Worm (Caenorhabditis elegans) whole organism, L2 larva: ENCODE results near the gene perm-3.
A peak's percentile ranks its signal among the peaks of the same experiment; 100 is the strongest.

Source experiments
- C34F6.9 ChIP-seq: fragments of 150-350 bp; optimal IDR thresholded peaks from 2 replicates; lab custom pipeline; 2014; ENCODE audit warnings: missing biosample characterization, missing genetic modification characterization
- F13H6.1 ChIP-seq: sonication (generic microtip); optimal IDR thresholded peaks from 2 replicates; lab custom pipeline; 2016; ENCODE audit warnings: missing genetic modification characterization, missing compliant biosample characterization
- R02D3.7 ChIP-seq: fragments of 150-350 bp; optimal IDR thresholded peaks from 2 replicates; lab custom pipeline; 2014; ENCODE audit warnings: missing biosample characterization, missing genetic modification characterization
- Y55F3AM.14 ChIP-seq: fragments of 200-800 bp; sonication (Bioruptor generic); optimal IDR thresholded peaks from 2 replicates; lab custom pipeline; 2018; ENCODE audit warnings: mild to moderate bottlenecking, missing genetic modification characterization, missing compliant biosample characterization
- ZK546.5 ChIP-seq: sonication (generic microtip); optimal IDR thresholded peaks from 2 replicates; lab custom pipeline; 2017; ENCODE audit warnings: missing biosample characterization, missing genetic modification characterization
- alr-1 ChIP-seq: fragments of 150-350 bp; optimal IDR thresholded peaks from 2 replicates; lab custom pipeline; 2014; ENCODE audit warnings: missing biosample characterization, missing genetic modification characterization
- ama-1 ChIP-seq: fragments of 150-350 bp; optimal IDR thresholded peaks from 2 replicates; lab custom pipeline; 2018; ENCODE audit warnings: inconsistent platforms
- ceh-16 ChIP-seq: fragments of 150-350 bp; optimal IDR thresholded peaks from 2 replicates; lab custom pipeline; 2014; ENCODE audit warnings: missing biosample characterization, missing genetic modification characterization
- crh-2 ChIP-seq: sonication (generic microtip); optimal IDR thresholded peaks from 2 replicates; lab custom pipeline; 2017; ENCODE audit warnings: missing biosample characterization, missing genetic modification characterization
- egl-27 ChIP-seq: sonication (generic microtip); optimal IDR thresholded peaks from 3 replicates; lab custom pipeline; 2017; ENCODE audit warnings: missing biosample characterization, missing genetic modification reagents, missing genetic modification characterization
- elt-1 ChIP-seq: fragments of 150-350 bp; optimal IDR thresholded peaks from 2 replicates; lab custom pipeline; 2014; ENCODE audit warnings: missing biosample characterization, missing genetic modification characterization
- elt-3 ChIP-seq: sonication (generic microtip); optimal IDR thresholded peaks from 2 replicates; lab custom pipeline; 2017; ENCODE audit warnings: missing biosample characterization, missing genetic modification characterization
- fos-1 ChIP-seq: fragments of 150-350 bp; optimal IDR thresholded peaks from 2 replicates; lab custom pipeline; 2014; ENCODE audit warnings: missing biosample characterization, missing genetic modification characterization
- gmeb-1 ChIP-seq: fragments of 150-350 bp; optimal IDR thresholded peaks from 2 replicates; lab custom pipeline; 2014; ENCODE audit warnings: missing biosample characterization, missing genetic modification characterization
- lin-13 ChIP-seq: fragments of 150-350 bp; optimal IDR thresholded peaks from 2 replicates; lab custom pipeline; 2014; ENCODE audit warnings: missing biosample characterization, missing genetic modification reagents, missing genetic modification characterization
- lin-39 ChIP-seq: fragments of 150-350 bp; optimal IDR thresholded peaks from 2 replicates; lab custom pipeline; 2014; ENCODE audit warnings: missing biosample characterization, missing genetic modification reagents, missing genetic modification characterization
- lsy-2 ChIP-seq, 2 experiments: fragments of 150-350 bp in 1 of 2; sonication (generic microtip) in 1 of 2; optimal IDR thresholded peaks; 2 replicates each; lab custom pipeline; 2014 to 2017; ENCODE audit warnings: missing biosample characterization in 2 of 2, missing genetic modification characterization in 2 of 2
- mab-5 ChIP-seq: fragments of 150-350 bp; optimal IDR thresholded peaks from 2 replicates; lab custom pipeline; 2014; ENCODE audit warnings: missing biosample characterization, missing genetic modification characterization
- mbf-1 ChIP-seq: sonication (generic microtip); optimal IDR thresholded peaks from 2 replicates; lab custom pipeline; 2017; ENCODE audit warnings: missing biosample characterization, missing genetic modification characterization
- mdl-1 ChIP-seq, 2 experiments: fragments of 150-350 bp in 1 of 2; sonication (generic microtip) in 1 of 2; optimal IDR thresholded peaks; 2 replicates each; lab custom pipeline; 2017; ENCODE audit warnings: missing biosample characterization in 2 of 2, missing genetic modification characterization in 2 of 2
- nhr-10 ChIP-seq: sonication (generic microtip); optimal IDR thresholded peaks from 2 replicates; lab custom pipeline; 2017; ENCODE audit warnings: missing biosample characterization, missing genetic modification characterization
- nhr-11 ChIP-seq: fragments of 150-350 bp; optimal IDR thresholded peaks from 2 replicates; lab custom pipeline; 2014; ENCODE audit warnings: missing biosample characterization, missing genetic modification characterization
- nhr-12 ChIP-seq: fragments of 150-350 bp; optimal IDR thresholded peaks from 2 replicates; lab custom pipeline; 2014; ENCODE audit warnings: missing biosample characterization, missing genetic modification characterization
- nhr-129 ChIP-seq: fragments of 150-350 bp; optimal IDR thresholded peaks from 2 replicates; lab custom pipeline; 2014; ENCODE audit warnings: missing biosample characterization, missing genetic modification characterization
- nhr-237 ChIP-seq: fragments of 150-350 bp; optimal IDR thresholded peaks from 2 replicates; lab custom pipeline; 2014; ENCODE audit warnings: missing biosample characterization, missing genetic modification characterization
- nhr-25 ChIP-seq: fragments of 150-350 bp; sonication (generic microtip); optimal IDR thresholded peaks from 3 replicates; lab custom pipeline; 2014; ENCODE audit warnings: missing biosample characterization, missing genetic modification characterization
- nhr-6 ChIP-seq: fragments of 150-350 bp; optimal IDR thresholded peaks from 2 replicates; lab custom pipeline; 2014; ENCODE audit warnings: missing biosample characterization, missing genetic modification characterization
- nhr-77 ChIP-seq: fragments of 150-350 bp; optimal IDR thresholded peaks from 2 replicates; lab custom pipeline; 2014; ENCODE audit warnings: missing biosample characterization, missing genetic modification characterization
- peb-1 ChIP-seq: fragments of 150-350 bp; optimal IDR thresholded peaks from 2 replicates; lab custom pipeline; 2014; ENCODE audit warnings: missing biosample characterization, missing genetic modification characterization
- skn-1 ChIP-seq: sonication (generic microtip); optimal IDR thresholded peaks from 2 replicates; lab custom pipeline; 2017; ENCODE audit warnings: missing biosample characterization, missing genetic modification characterization
- sma-3 ChIP-seq: sonication (generic microtip); optimal IDR thresholded peaks from 2 replicates; lab custom pipeline; 2016; ENCODE audit warnings: missing genetic modification reagents, missing genetic modification characterization, missing compliant biosample characterization
- sma-9 ChIP-seq, 2 experiments: fragments of 150-350 bp in 1 of 2; sonication (generic microtip) in 1 of 2; optimal IDR thresholded peaks; 2 replicates each; lab custom pipeline; 2014 to 2016; ENCODE audit warnings: missing genetic modification characterization in 2 of 2, mild to moderate bottlenecking in 1 of 2, missing biosample characterization in 1 of 2, missing compliant biosample characterization in 1 of 2, missing genetic modification reagents in 1 of 2, moderate library complexity in 1 of 2
- snpc-4 ChIP-seq: fragments of 150-350 bp; optimal IDR thresholded peaks from 2 replicates; lab custom pipeline; 2014; ENCODE audit warnings: missing biosample characterization, missing genetic modification characterization
- unc-39 ChIP-seq: fragments of 150-350 bp; optimal IDR thresholded peaks from 2 replicates; lab custom pipeline; 2014; ENCODE audit warnings: missing biosample characterization, missing genetic modification characterization
- unc-55 ChIP-seq: fragments of 150-350 bp; sonication (generic microtip); optimal IDR thresholded peaks from 3 replicates; lab custom pipeline; 2014; ENCODE audit warnings: missing biosample characterization, missing genetic modification reagents, missing genetic modification characterization
- unc-62 ChIP-seq: fragments of 150-350 bp; optimal IDR thresholded peaks from 2 replicates; lab custom pipeline; 2014; ENCODE audit warnings: missing biosample characterization, missing genetic modification reagents, missing genetic modification characterization
- zag-1 ChIP-seq: fragments of 150-350 bp; optimal IDR thresholded peaks from 2 replicates; lab custom pipeline; 2014; ENCODE audit warnings: missing biosample characterization, missing genetic modification characterization
- ztf-1 ChIP-seq: fragments of 200-800 bp; sonication (Bioruptor generic); conservative IDR thresholded peaks from 2 replicates; pipeline ENCODE4 v1.3.6; 2022; ENCODE audit warnings: missing genetic modification characterization, missing compliant biosample characterization
- ztf-4 ChIP-seq: fragments of 150-350 bp; optimal IDR thresholded peaks from 2 replicates; lab custom pipeline; 2014; ENCODE audit warnings: missing biosample characterization, missing genetic modification characterization

The perm-3 gene

DNA sequence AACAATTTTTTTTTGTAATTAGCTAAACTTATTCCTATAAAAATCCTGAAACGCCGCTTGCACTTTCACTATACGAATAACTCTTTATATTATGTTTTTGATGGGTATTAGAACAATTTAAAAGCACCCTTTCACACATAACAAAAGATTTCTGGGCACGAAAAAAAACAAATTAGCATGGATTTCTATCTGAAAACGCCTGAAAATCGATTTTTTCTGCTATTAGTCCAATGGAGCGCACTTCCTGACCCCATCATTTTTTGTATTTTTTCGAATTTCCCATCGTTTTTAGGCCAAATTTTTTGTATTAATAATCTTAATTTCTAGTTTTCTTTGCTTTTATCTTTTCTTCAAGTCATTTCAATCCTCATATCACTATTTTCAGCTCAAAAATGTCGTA is 25.2 kb downstream of the perm-3 start, which contains the start of gene F41H10.3:
Gene F41H10.3, plus strand, starts transcription at position 388 of the 400 bp plus-strand sequence.
- TF ChIP-seq C34F6.9 (tag; lab: Kevin White, UChicago) (peak; percentile 2), ZK546.5 (tag; lab: Kevin White, UChicago) (no peak)

DNA sequence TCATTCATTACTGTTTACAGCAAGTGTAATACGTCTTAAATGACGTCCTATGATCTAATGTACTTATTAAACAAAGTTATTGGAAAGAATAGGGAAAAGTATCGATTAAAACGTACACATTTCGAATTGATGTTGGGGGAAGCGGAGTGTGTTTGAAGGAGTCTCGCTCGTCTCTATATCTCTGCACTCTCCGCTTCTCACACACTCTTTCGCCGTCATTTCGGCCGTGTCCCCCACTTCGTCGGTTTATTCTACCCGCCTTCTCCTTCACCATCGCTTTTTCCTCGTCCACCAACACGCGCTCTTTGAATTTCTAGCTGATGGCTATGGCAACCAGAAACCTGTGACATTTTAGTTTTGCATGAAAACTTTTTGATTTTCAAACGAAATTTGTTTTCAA is 25.7 kb downstream of the perm-3 start:
- no peak for TF ChIP-seq ztf-4 (tag; lab: Kevin White, UChicago)
- no peak for TF ChIP-seq sma-3 (GFP tag; lab: Kevin White, UChicago)
- peak in 1 of 2 experiments; percentile 45 for TF ChIP-seq lsy-2 (tag; optimal IDR thresholded peaks at IDR 0.05; lab: Kevin White, UChicago)
- TF ChIP-seq snpc-4 = peak; percentile 37
- no peak for TF ChIP-seq unc-39 (tag; lab: Kevin White, UChicago)
- TF ChIP-seq nhr-12 (tag; lab: Kevin White, UChicago) = no peak
- TF ChIP-seq unc-62 = no peak
- TF ChIP-seq F13H6.1 (tag; lab: Kevin White, UChicago) = peak; percentile 29
- TF ChIP-seq crh-2 (tag; lab: Kevin White, UChicago) = peak; percentile 34
- no peak for TF ChIP-seq lin-13 (GFP tag; lab: Kevin White, UChicago)
- TF ChIP-seq C34F6.9 (tag; lab: Kevin White, UChicago) = peak; percentile 63
- TF ChIP-seq sma-9 (GFP tag; optimal IDR thresholded peaks at IDR 0.05; lab: Kevin White, UChicago) = peak; percentile 11
- TF ChIP-seq sma-9 (tag; optimal IDR thresholded peaks at IDR 0.05; lab: Kevin White, UChicago) = no peak
- TF ChIP-seq nhr-11 (tag; lab: Kevin White, UChicago) = no peak
- no peak for TF ChIP-seq ama-1 (lab: Kevin White, UChicago)
- peak; percentile 52 for TF ChIP-seq unc-55 (GFP tag; lab: Kevin White, UChicago)
- peak; percentile 20 for TF ChIP-seq nhr-25 (tag; lab: Kevin White, UChicago)
- peak; percentile 50 for TF ChIP-seq nhr-129 (tag; lab: Kevin White, UChicago)
- TF ChIP-seq, all 48 proteins: peak for 9

- TF ChIP-seq zag-1 (tag; lab: Kevin White, UChicago) (no peak), nhr-10 (tag; lab: Kevin White, UChicago) (no peak), crh-2 (tag; lab: Kevin White, UChicago) (no peak), ztf-4 (tag; lab: Kevin White, UChicago) (no peak), nhr-25 (tag; lab: Kevin White, UChicago) (no peak), F13H6.1 (tag; lab: Kevin White, UChicago) (no peak), elt-1 (tag; lab: Kevin White, UChicago) (no peak), mdl-1 (tag; optimal IDR thresholded peaks at IDR 0.05; lab: Kevin White, UChicago) (no peak), unc-39 (tag; lab: Kevin White, UChicago) (no peak), elt-3 (tag; lab: Kevin White, UChicago) (no peak), ZK546.5 (tag; lab: Kevin White, UChicago) (no peak), lin-39 (tag; lab: Kevin White, UChicago) (no peak), nhr-129 (tag; lab: Kevin White, UChicago) (no peak), ztf-1 (GFP tag; lab: Robert Waterston, UW) (no peak), nhr-237 (tag; lab: Kevin White, UChicago) (no peak), egl-27 (tag; lab: Kevin White, UChicago) (no peak), Y55F3AM.14 (GFP tag; lab: Kevin White, UChicago) (no peak), mab-5 (no peak)
These were observed 26.7 kb downstream of the perm-3 start for ce11 chrIV:5367899-5368298.

DNA sequence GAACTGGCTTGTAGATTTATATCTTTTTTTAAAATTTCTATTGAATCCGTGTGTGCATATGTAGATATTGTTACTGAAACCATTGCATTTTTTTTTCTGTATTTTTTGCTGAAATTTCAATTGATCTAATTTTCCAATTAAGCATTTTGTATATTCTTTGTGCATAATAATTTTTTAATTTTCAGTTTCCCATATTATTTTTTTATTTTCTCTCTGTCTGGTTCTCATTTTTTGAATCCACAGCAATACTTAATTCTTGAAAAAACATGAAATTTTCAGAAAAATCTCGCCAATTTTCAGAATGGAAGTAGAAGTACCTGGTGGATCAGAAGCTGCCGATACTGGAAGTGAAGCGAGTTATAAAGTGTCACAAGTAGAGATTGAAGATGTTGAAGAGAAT is 28.0 kb downstream of the perm-3 start, which contains the start of gene sand-1:
Gene sand-1, plus strand, starts transcription at position 301 of the 400 bp plus-strand sequence.
- TF ChIP-seq lsy-2 (tag; optimal IDR thresholded peaks at IDR 0.05; lab: Kevin White, UChicago) = no peak
- no peak for TF ChIP-seq unc-62
- no peak for TF ChIP-seq alr-1 (tag; lab: Kevin White, UChicago)
- no peak for TF ChIP-seq zag-1 (tag; lab: Kevin White, UChicago)
- TF ChIP-seq sma-3 (GFP tag; lab: Kevin White, UChicago) = no peak
- TF ChIP-seq ztf-4 (tag; lab: Kevin White, UChicago) = no peak
- TF ChIP-seq F13H6.1 (tag; lab: Kevin White, UChicago) = no peak
- no peak for TF ChIP-seq skn-1
- no peak for TF ChIP-seq crh-2 (tag; lab: Kevin White, UChicago)
- no peak for TF ChIP-seq ZK546.5 (tag; lab: Kevin White, UChicago)
- TF ChIP-seq R02D3.7 = no peak

- TF ChIP-seq nhr-129 (tag; lab: Kevin White, UChicago) (peak; percentile 76), nhr-77 (no peak), F13H6.1 (tag; lab: Kevin White, UChicago) (peak; percentile 69), ZK546.5 (tag; lab: Kevin White, UChicago) (no peak), sma-3 (GFP tag; lab: Kevin White, UChicago) (peak; percentile 64), nhr-12 (tag; lab: Kevin White, UChicago) (no peak), ama-1 (lab: Kevin White, UChicago) (no peak), mbf-1 (no peak), nhr-6 (tag; lab: Kevin White, UChicago) (peak; percentile 66), elt-1 (tag; lab: Kevin White, UChicago) (no peak), ztf-1 (GFP tag; lab: Robert Waterston, UW) (no peak), ceh-16 (tag; lab: Kevin White, UChicago) (no peak), lin-13 (GFP tag; lab: Kevin White, UChicago) (peak; percentile 59), lsy-2 (tag; optimal IDR thresholded peaks at IDR 0.05; lab: Kevin White, UChicago) (peak; percentile 70 to 91), gmeb-1 (tag; lab: Kevin White, UChicago) (peak; percentile 80), egl-27 (tag; lab: Kevin White, UChicago) (peak; percentile 24), mab-5 (peak; percentile 47), fos-1 (peak; percentile 54), crh-2 (tag; lab: Kevin White, UChicago) (peak; percentile 72), unc-55 (GFP tag; lab: Kevin White, UChicago) (peak; percentile 75), skn-1 (no peak), elt-3 (tag; lab: Kevin White, UChicago) (no peak), snpc-4 (no peak), peb-1 (tag; lab: Kevin White, UChicago) (no peak), C34F6.9 (tag; lab: Kevin White, UChicago) (peak; percentile 86), Y55F3AM.14 (GFP tag; lab: Kevin White, UChicago) (no peak), R02D3.7 (peak; percentile 13)
These were observed 30.4 kb downstream of the perm-3 start, which contains the start of the genes hda-6 and F41H10.4 for ce11 chrIV:5364135-5364609. Gene hda-6, minus strand, starts transcription at chrIV:5364306. Gene F41H10.4, plus strand, starts transcription at chrIV:5364559.
